Fruit fly (Drosophila melanogaster): ENCODE data around the gene CG14401.

The CG14401 gene

dm6 chr2L:20829309-20829708 is 40.3 kb upstream of the CG14401 start, which contains the start of gene CG31673:
TSS of gene CG31673 (plus strand) at chr2L:20829609.
- TF ChIP-seq HLH106 (tag; optimal IDR thresholded peaks at IDR 0.05) (no peak), Mio (GFP tag; optimal IDR thresholded peaks at IDR 0.05) (no peak), Vsx2 (GFP tag; optimal IDR thresholded peaks at IDR 0.05; ENCODE audit: partially characterized antibody) (no peak), Dif (GFP tag; optimal IDR thresholded peaks at IDR 0.05; ENCODE audit: partially characterized antibody) (peak; percentile 1)

dm6 chr2L:20829755-20830396 is 39.8 kb upstream of the CG14401 start:
- no peak for TF ChIP-seq lola (GFP tag; optimal IDR thresholded peaks at IDR 0.05)
- TF ChIP-seq HLH106 (tag; optimal IDR thresholded peaks at IDR 0.05), result peak; percentile 39
- TF ChIP-seq GATAd (GFP tag; optimal IDR thresholded peaks at IDR 0.05), result no peak
- TF ChIP-seq Rel (GFP tag; optimal IDR thresholded peaks at IDR 0.05), result no peak
- peak; percentile 94 for TF ChIP-seq Rel (tag; optimal IDR thresholded peaks at IDR 0.05)
- TF ChIP-seq CrebA (GFP tag; optimal IDR thresholded peaks at IDR 0.05; ENCODE audit: borderline replicate concordance), result no peak
- TF ChIP-seq dsf (GFP tag; optimal IDR thresholded peaks at IDR 0.05; ENCODE audit: borderline replicate concordance), result no peak
- no peak for TF ChIP-seq CG9705 (GFP tag; optimal IDR thresholded peaks at IDR 0.05)
- TF ChIP-seq br (GFP tag; optimal IDR thresholded peaks at IDR 0.05), result peak; percentile 35
- no peak for TF ChIP-seq Jra (GFP tag; optimal IDR thresholded peaks at IDR 0.05)
- no peak for TF ChIP-seq dl (GFP tag; optimal IDR thresholded peaks at IDR 0.05; ENCODE audit: insufficient read depth in 1 of 2, partially characterized antibody in 2 of 2)
- TF ChIP-seq Hr78 (GFP tag; optimal IDR thresholded peaks at IDR 0.05), result no peak
- TF ChIP-seq Mio (GFP tag; optimal IDR thresholded peaks at IDR 0.05), result no peak
- peak in 1 of 2 experiments; percentile 49 for TF ChIP-seq foxo (GFP tag; optimal IDR thresholded peaks at IDR 0.05)
- peak; percentile 52 for TF ChIP-seq OdsH (GFP tag; optimal IDR thresholded peaks at IDR 0.05)
- peak; percentile 0 for TF ChIP-seq Dif (GFP tag; optimal IDR thresholded peaks at IDR 0.05; ENCODE audit: partially characterized antibody)
- TF ChIP-seq psq (GFP tag; optimal IDR thresholded peaks at IDR 0.05), result no peak
- TF ChIP-seq woc (GFP tag; optimal IDR thresholded peaks at IDR 0.05), result no peak
- TF ChIP-seq rgr (GFP tag; optimal IDR thresholded peaks at IDR 0.05), result peak; percentile 25
- TF ChIP-seq sage (GFP tag; optimal IDR thresholded peaks at IDR 0.05), result peak; percentile 56
- TF ChIP-seq CG32264 (GFP tag; optimal IDR thresholded peaks at IDR 0.05), result no peak
- peak; percentile 38 for TF ChIP-seq Hr83 (GFP tag; optimal IDR thresholded peaks at IDR 0.05; ENCODE audit: poor library complexity, severe bottlenecking)
- TF ChIP-seq Dfd (GFP tag; optimal IDR thresholded peaks at IDR 0.05), result no peak
- TF ChIP-seq usp (GFP tag; optimal IDR thresholded peaks at IDR 0.05), result no peak
- peak; percentile 70 for TF ChIP-seq h (GFP tag; optimal IDR thresholded peaks at IDR 0.05)
- TF ChIP-seq sv (GFP tag; optimal IDR thresholded peaks at IDR 0.05), result no peak
- no peak for TF ChIP-seq N (GFP tag; optimal IDR thresholded peaks at IDR 0.05)
- no peak for TF ChIP-seq pan (optimal IDR thresholded peaks at IDR 0.05)
- TF ChIP-seq Myc (optimal IDR thresholded peaks at IDR 0.05), result no peak
- no peak for TF ChIP-seq dmrt93B (GFP tag; optimal IDR thresholded peaks at IDR 0.05)
- peak; percentile 0 for TF ChIP-seq ey (GFP tag; optimal IDR thresholded peaks at IDR 0.05)
- peak; percentile 55 for TF ChIP-seq brk (GFP tag; optimal IDR thresholded peaks at IDR 0.05)
- peak; percentile 27 for TF ChIP-seq fru (GFP tag; optimal IDR thresholded peaks at IDR 0.05)
- no peak for TF ChIP-seq jim (GFP tag; optimal IDR thresholded peaks at IDR 0.05)
- no peak for TF ChIP-seq Sp1 (GFP tag; optimal IDR thresholded peaks at IDR 0.05)
- TF ChIP-seq Vsx2 (GFP tag; optimal IDR thresholded peaks at IDR 0.05; ENCODE audit: partially characterized antibody), result no peak
- peak; percentile 22 for TF ChIP-seq Hnf4 (GFP tag; optimal IDR thresholded peaks at IDR 0.05)
- TF ChIP-seq Abd-B (GFP tag; optimal IDR thresholded peaks at IDR 0.05), result no peak
- TF ChIP-seq tai (GFP tag; optimal IDR thresholded peaks at IDR 0.05), result no peak

dm6 chr2L:20831060-20831459 is 38.6 kb upstream of the CG14401 start, which contains the start of gene CG31674:
TSS of gene CG31674 (plus strand) at chr2L:20831262.
- TF ChIP-seq ey (GFP tag; optimal IDR thresholded peaks at IDR 0.05) (no peak), woc (GFP tag; optimal IDR thresholded peaks at IDR 0.05) (no peak), dmrt93B (GFP tag; optimal IDR thresholded peaks at IDR 0.05) (no peak), CrebA (GFP tag; optimal IDR thresholded peaks at IDR 0.05; ENCODE audit: borderline replicate concordance) (no peak), CG9705 (GFP tag; optimal IDR thresholded peaks at IDR 0.05) (no peak), brk (GFP tag; optimal IDR thresholded peaks at IDR 0.05) (peak; percentile 53), Hr78 (GFP tag; optimal IDR thresholded peaks at IDR 0.05) (no peak), Hr83 (GFP tag; optimal IDR thresholded peaks at IDR 0.05; ENCODE audit: poor library complexity, severe bottlenecking) (no peak), Mio (GFP tag; optimal IDR thresholded peaks at IDR 0.05) (no peak), sage (GFP tag; optimal IDR thresholded peaks at IDR 0.05) (no peak), fru (GFP tag; optimal IDR thresholded peaks at IDR 0.05) (no peak), Sp1 (GFP tag; optimal IDR thresholded peaks at IDR 0.05) (no peak), sv (GFP tag; optimal IDR thresholded peaks at IDR 0.05) (no peak), HLH106 (tag; optimal IDR thresholded peaks at IDR 0.05) (no peak), tai (GFP tag; optimal IDR thresholded peaks at IDR 0.05) (no peak), foxo (GFP tag; optimal IDR thresholded peaks at IDR 0.05) (no peak), Dif (GFP tag; optimal IDR thresholded peaks at IDR 0.05; ENCODE audit: partially characterized antibody) (peak; percentile 50), jim (GFP tag; optimal IDR thresholded peaks at IDR 0.05) (no peak), GATAd (GFP tag; optimal IDR thresholded peaks at IDR 0.05) (no peak), pan (optimal IDR thresholded peaks at IDR 0.05) (no peak), h (GFP tag; optimal IDR thresholded peaks at IDR 0.05) (peak; percentile 59), Hnf4 (GFP tag; optimal IDR thresholded peaks at IDR 0.05) (no peak), N (GFP tag; optimal IDR thresholded peaks at IDR 0.05) (no peak), lola (GFP tag; optimal IDR thresholded peaks at IDR 0.05) (no peak), rgr (GFP tag; optimal IDR thresholded peaks at IDR 0.05) (no peak), br (GFP tag; optimal IDR thresholded peaks at IDR 0.05) (no peak), CG32264 (GFP tag; optimal IDR thresholded peaks at IDR 0.05) (no peak), Rel (GFP tag; optimal IDR thresholded peaks at IDR 0.05) (no peak), Rel (tag; optimal IDR thresholded peaks at IDR 0.05) (peak; percentile 14), Dfd (GFP tag; optimal IDR thresholded peaks at IDR 0.05) (no peak), Abd-B (GFP tag; optimal IDR thresholded peaks at IDR 0.05) (no peak), dsf (GFP tag; optimal IDR thresholded peaks at IDR 0.05; ENCODE audit: borderline replicate concordance) (no peak), dl (GFP tag; optimal IDR thresholded peaks at IDR 0.05; ENCODE audit: insufficient read depth in 1 of 2, partially characterized antibody in 2 of 2) (peak in 1 of 2 experiments; percentile 20), Myc (optimal IDR thresholded peaks at IDR 0.05) (no peak), usp (GFP tag; optimal IDR thresholded peaks at IDR 0.05) (no peak), Vsx2 (GFP tag; optimal IDR thresholded peaks at IDR 0.05; ENCODE audit: partially characterized antibody) (no peak), Jra (GFP tag; optimal IDR thresholded peaks at IDR 0.05) (no peak)

Data from whole organism, wandering third instar larva.